Worm (Caenorhabditis elegans): ENCODE measurements around the gene srh-183.

srh-183 gene

DNA sequence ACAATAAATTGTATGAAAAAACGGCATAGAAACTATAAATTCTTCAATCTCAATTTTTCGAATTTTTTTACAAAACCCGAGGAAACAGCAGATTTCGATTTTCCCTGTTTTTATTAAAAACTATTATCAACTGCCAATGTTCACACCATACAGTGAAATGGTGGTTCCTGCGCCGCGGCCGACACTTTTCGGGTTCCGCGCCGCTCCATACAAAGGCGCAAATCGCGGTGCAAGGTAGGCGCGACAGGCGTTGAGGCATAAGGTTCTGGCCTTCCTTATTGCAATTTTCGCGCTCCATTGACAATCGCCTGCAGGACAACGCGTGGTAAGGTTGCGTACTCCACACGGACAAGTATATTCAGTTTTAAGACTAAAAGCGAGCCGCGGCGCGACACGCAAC lies 8.7 kb upstream of the srh-183 start:
- TF ChIP-seq pha-4 (tag; optimal IDR thresholded peaks at IDR 0.05) (no peak), lim-6 (tag; optimal IDR thresholded peaks at IDR 0.05) (no peak), nfya-1 (tag; optimal IDR thresholded peaks at IDR 0.05) (no peak)

ce11 chrV:19986213-19986612 lies 8.1 kb upstream of the srh-183 start, which contains the start of gene clec-260:
Gene clec-260 (minus strand): TSS chrV:19986313.
- TF ChIP-seq ets-4 (tag; optimal IDR thresholded peaks at IDR 0.05), result no peak
- no peak for TF ChIP-seq pha-2 (tag; optimal IDR thresholded peaks at IDR 0.05)
- no peak for TF ChIP-seq sdc-2 (tag; optimal IDR thresholded peaks at IDR 0.05)
- no peak for TF ChIP-seq pros-1 (tag; optimal IDR thresholded peaks at IDR 0.05)
- no peak for TF ChIP-seq fkh-6 (tag; optimal IDR thresholded peaks at IDR 0.05)
- no peak for TF ChIP-seq lim-6 (tag; optimal IDR thresholded peaks at IDR 0.05)
- no peak for TF ChIP-seq T23F11.4 (GFP tag; optimal IDR thresholded peaks at IDR 0.05)
- TF ChIP-seq hlh-6 (tag; optimal IDR thresholded peaks at IDR 0.05), result no peak
- no peak for TF ChIP-seq ttx-3 (tag; optimal IDR thresholded peaks at IDR 0.05)
- TF ChIP-seq odd-2 (tag; optimal IDR thresholded peaks at IDR 0.05), result no peak
- no peak for TF ChIP-seq K02D7.2 (tag; optimal IDR thresholded peaks at IDR 0.05)
- no peak for TF ChIP-seq nhr-11 (tag; optimal IDR thresholded peaks at IDR 0.05)
- no peak for TF ChIP-seq sox-2 (GFP tag; IDR thresholded peaks at IDR 0.05)
- TF ChIP-seq Y22D7AL.16 (tag; optimal IDR thresholded peaks at IDR 0.05), result no peak
- TF ChIP-seq ceh-9 (tag; optimal IDR thresholded peaks at IDR 0.05), result no peak
- no peak for TF ChIP-seq ahr-1 (tag; optimal IDR thresholded peaks at IDR 0.05)
- TF ChIP-seq F13H6.1 (tag; optimal IDR thresholded peaks at IDR 0.05), result no peak
- no peak for TF ChIP-seq hlh-30 (tag; optimal IDR thresholded peaks at IDR 0.05; ENCODE audit: insufficient read depth)
- no peak for TF ChIP-seq ceh-48 (tag; optimal IDR thresholded peaks at IDR 0.05)

DNA sequence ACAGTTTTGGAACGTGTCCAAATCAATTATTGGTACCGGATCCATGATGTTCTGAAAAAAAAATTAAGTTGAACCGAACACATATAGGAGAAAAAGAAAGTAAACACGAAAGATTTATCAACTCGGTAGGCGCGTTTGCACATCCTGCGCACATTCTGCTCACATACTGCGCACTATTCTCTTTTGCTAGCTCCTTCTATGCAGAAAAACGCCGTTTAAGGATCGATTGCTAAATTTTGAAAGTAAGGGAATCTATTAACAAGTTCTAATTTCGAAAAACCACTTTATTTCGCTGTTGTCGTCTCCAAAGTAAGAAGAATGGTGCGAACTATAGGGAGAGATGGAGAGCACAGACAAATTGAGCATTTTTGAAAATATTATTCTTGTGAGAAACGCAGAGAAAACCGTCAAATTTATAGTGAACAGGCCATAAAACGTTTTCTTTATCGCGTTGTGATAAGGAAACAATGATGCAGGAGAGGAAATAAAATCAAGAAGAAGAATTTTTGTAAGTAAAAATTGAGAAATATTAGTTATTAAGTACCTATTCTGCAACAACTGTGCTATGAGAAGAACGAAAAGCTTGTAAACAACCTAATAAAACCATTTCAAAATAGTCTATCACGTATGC lies 3.8 kb upstream of the srh-183 start, which contains the start of gene Y60A3A.24:
Y60A3A.24 (minus strand) TSS at position 51 of the 631 bp plus-strand sequence.
- peak; percentile 70 for TF ChIP-seq elt-2 (tag; optimal IDR thresholded peaks at IDR 0.05)
- no peak for TF ChIP-seq nhr-11 (tag; optimal IDR thresholded peaks at IDR 0.05)

ce11 chrV:19972984-19973383 lies 5.1 kb downstream of the srh-183 start, which contains the start of gene srh-173:
Gene srh-173 (plus strand): TSS chrV:19973284.
- TF ChIP-seq unc-3 (GFP tag; conservative IDR thresholded peaks at IDR 0.05), result no peak
- no peak for TF ChIP-seq unc-3 (tag; optimal IDR thresholded peaks at IDR 0.05)

DNA sequence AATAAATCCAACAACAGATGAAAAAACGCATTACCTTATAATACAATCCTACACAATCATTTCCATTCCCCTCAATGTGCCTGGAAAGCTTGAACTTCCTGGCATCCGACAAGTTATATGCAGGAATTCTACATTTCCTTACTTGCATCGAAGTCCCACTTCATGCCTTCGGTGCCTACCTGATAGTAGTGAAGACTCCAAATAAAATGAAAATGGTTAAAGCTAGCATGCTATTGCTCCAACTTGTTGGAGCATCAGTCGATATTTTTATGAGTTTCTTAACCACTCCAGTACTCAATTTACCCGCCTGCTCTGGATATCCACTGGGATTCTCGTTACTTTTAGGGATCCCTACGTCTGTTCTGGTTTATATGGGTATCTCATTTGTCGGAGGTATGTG lies 12.5 kb downstream of the srh-183 start, which contains the start of gene srh-171:
srh-171 (plus strand) TSS at position 75 of the 400 bp plus-strand sequence.
- TF ChIP-seq npax-4 (tag; optimal IDR thresholded peaks at IDR 0.05), result no peak
- TF ChIP-seq ama-1 (optimal IDR thresholded peaks at IDR 0.05), result peak; percentile 50
- TF ChIP-seq ztf-16 (tag; optimal IDR thresholded peaks at IDR 0.05), result no peak
- TF ChIP-seq hlh-15 (tag; optimal IDR thresholded peaks at IDR 0.05), result no peak
- no peak for TF ChIP-seq ceh-45 (GFP tag; IDR thresholded peaks at IDR 0.05)
- no peak for TF ChIP-seq ceh-19 (GFP tag; optimal IDR thresholded peaks at IDR 0.05)
- no peak for TF ChIP-seq ceh-31 (tag; optimal IDR thresholded peaks at IDR 0.05)

DNA sequence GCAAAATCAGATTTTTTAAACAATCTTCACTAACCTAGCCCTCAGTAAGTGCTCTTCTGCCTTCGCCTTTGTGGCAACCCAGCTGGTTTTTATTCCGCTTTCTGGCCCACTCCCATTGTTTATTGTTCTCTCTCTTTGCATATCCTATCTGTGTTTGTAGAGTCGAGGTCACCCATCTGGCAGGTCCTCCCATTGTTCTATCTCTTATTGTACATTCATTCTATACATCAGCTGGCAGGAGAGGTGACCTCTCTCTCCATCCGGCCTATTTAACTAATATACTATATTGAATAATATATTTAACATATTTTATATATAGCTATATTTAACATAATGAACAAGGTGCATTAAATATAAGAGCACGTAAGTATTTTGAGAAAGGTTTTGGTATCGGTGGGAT lies 16.1 kb downstream of the srh-183 start:
- TF ChIP-seq K09A11.1 (tag; optimal IDR thresholded peaks at IDR 0.05; ENCODE audit: insufficient read depth) (no peak), ahr-1 (tag; optimal IDR thresholded peaks at IDR 0.05) (no peak), T23F11.4 (GFP tag; optimal IDR thresholded peaks at IDR 0.05) (no peak), ets-4 (tag; optimal IDR thresholded peaks at IDR 0.05) (no peak), ceh-9 (tag; optimal IDR thresholded peaks at IDR 0.05) (no peak), ceh-48 (tag; optimal IDR thresholded peaks at IDR 0.05) (no peak), syd-9 (tag; optimal IDR thresholded peaks at IDR 0.05) (no peak), dve-1 (tag; optimal IDR thresholded peaks at IDR 0.05) (no peak), nhr-232 (tag; optimal IDR thresholded peaks at IDR 0.05) (no peak), fkh-10 (GFP tag; optimal IDR thresholded peaks at IDR 0.05) (no peak), ttx-3 (tag; optimal IDR thresholded peaks at IDR 0.05) (no peak), pha-2 (tag; optimal IDR thresholded peaks at IDR 0.05) (peak; percentile 62), pat-9 (tag; optimal IDR thresholded peaks at IDR 0.05) (no peak), che-1 (tag; optimal IDR thresholded peaks at IDR 0.05) (peak; percentile 15), sox-2 (GFP tag; IDR thresholded peaks at IDR 0.05) (peak; percentile 93), ceh-18 (tag; optimal IDR thresholded peaks at IDR 0.05) (no peak), ceh-45 (GFP tag; IDR thresholded peaks at IDR 0.05) (no peak), ztf-16 (tag; optimal IDR thresholded peaks at IDR 0.05) (no peak), hlh-8 (tag; optimal IDR thresholded peaks at IDR 0.05) (peak; percentile 10)

Measured in whole organism, late embryonic.